Worm (Caenorhabditis elegans) whole organism, L1 larva: Measurements from ENCODE around the gene bra-1.

Source experiments
- C04F5.9 ChIP-seq: sonication (generic microtip); optimal IDR thresholded peaks from 2 replicates; lab custom pipeline; 2016; ENCODE audit warnings: missing genetic modification characterization, missing compliant biosample characterization
- Y116A8C.19 ChIP-seq: sonication (generic microtip); optimal IDR thresholded peaks from 2 replicates; lab custom pipeline; 2016; ENCODE audit warnings: missing compliant biosample characterization, missing genetic modification characterization, borderline replicate concordance
- ceh-63 ChIP-seq: fragments of 200-800 bp; sonication (Bioruptor generic); optimal IDR thresholded peaks from 2 replicates; lab custom pipeline; 2018; ENCODE audit warnings: mild to moderate bottlenecking, missing genetic modification characterization, missing compliant biosample characterization
- ceh-8 ChIP-seq: fragments of 200-800 bp; sonication (Bioruptor generic); optimal IDR thresholded peaks from 2 replicates; lab custom pipeline; 2018; ENCODE audit warnings: mild to moderate bottlenecking, missing genetic modification characterization, moderate library complexity, missing compliant biosample characterization
- ceh-90 ChIP-seq: sonication (generic microtip); optimal IDR thresholded peaks from 2 replicates; lab custom pipeline; 2016; ENCODE audit warnings: missing genetic modification characterization, missing compliant biosample characterization
- dsc-1 ChIP-seq: sonication (generic microtip); optimal IDR thresholded peaks from 2 replicates; lab custom pipeline; 2016; ENCODE audit warnings: mild to moderate bottlenecking, missing genetic modification characterization, missing compliant biosample characterization
- efl-1 ChIP-seq, 4 experiments: fragments of 150-350 bp; optimal IDR thresholded peaks in 3 of 4; peaks in 1 of 4; 1 replicate in 1 of 4; 2 replicates in 3 of 4; lab custom pipeline; 2014; ENCODE audit warnings: missing biosample characterization in 2 of 4, missing genetic modification characterization in 2 of 4, missing genetic modification reagents in 2 of 4
- efl-3 ChIP-seq: fragments of 200-800 bp; sonication (Bioruptor generic); optimal IDR thresholded peaks from 2 replicates; lab custom pipeline; 2018; ENCODE audit warnings: mild to moderate bottlenecking, missing genetic modification characterization, missing compliant biosample characterization
- elt-2 ChIP-seq: sonication (generic microtip); optimal IDR thresholded peaks from 2 replicates; lab custom pipeline; 2016; ENCODE audit warnings: missing genetic modification characterization, mild to moderate bottlenecking, inconsistent platforms, missing compliant biosample characterization, missing genetic modification reagents
- ets-5 ChIP-seq: fragments of 200-800 bp; sonication (Bioruptor generic); IDR thresholded peaks from 2 replicates; pipeline ENCODE4 v1.3.6; 2022; ENCODE audit warnings: missing genetic modification characterization, missing compliant biosample characterization
- fkh-10 ChIP-seq: sonication (generic microtip); optimal IDR thresholded peaks from 2 replicates; lab custom pipeline; 2017; ENCODE audit warnings: missing biosample characterization, missing genetic modification reagents, missing genetic modification characterization
- hlh-17 ChIP-seq: fragments of 200-800 bp; sonication (Bioruptor generic); optimal IDR thresholded peaks from 2 replicates; lab custom pipeline; 2018; ENCODE audit warnings: missing genetic modification characterization, mild to moderate bottlenecking, missing compliant biosample characterization, moderate library complexity, borderline replicate concordance
- lin-14 ChIP-seq: fragments of 200-800 bp; sonication (Bioruptor generic); optimal IDR thresholded peaks from 2 replicates; lab custom pipeline; 2018; ENCODE audit warnings: mild to moderate bottlenecking, missing genetic modification characterization, moderate library complexity, missing compliant biosample characterization
- lin-15B ChIP-seq: fragments of 150-350 bp; sonication (generic microtip); optimal IDR thresholded peaks from 3 replicates; lab custom pipeline; 2014; ENCODE audit warnings: missing biosample characterization, missing genetic modification characterization
- lir-3 ChIP-seq: sonication (generic microtip); optimal IDR thresholded peaks from 2 replicates; lab custom pipeline; 2016; ENCODE audit warnings: mild to moderate bottlenecking, missing genetic modification characterization, moderate library complexity, missing compliant biosample characterization; ENCODE audit not compliant: poor library complexity
- mdl-1 ChIP-seq, 2 experiments: fragments of 150-350 bp; optimal IDR thresholded peaks; 2 replicates each; lab custom pipeline; 2014 to 2017; ENCODE audit warnings: missing biosample characterization in 2 of 2, missing genetic modification characterization in 2 of 2, inconsistent platforms in 1 of 2
- mef-2 ChIP-seq: fragments of 150-350 bp; optimal IDR thresholded peaks from 2 replicates; lab custom pipeline; 2014; ENCODE audit warnings: missing biosample characterization, missing genetic modification characterization
- nhr-28 ChIP-seq: fragments of 150-350 bp; optimal IDR thresholded peaks from 2 replicates; lab custom pipeline; 2014; ENCODE audit warnings: missing biosample characterization, missing genetic modification characterization
- nhr-47 ChIP-seq: sonication (generic microtip); optimal IDR thresholded peaks from 2 replicates; lab custom pipeline; 2016; ENCODE audit warnings: mild to moderate bottlenecking, missing genetic modification characterization, moderate library complexity, missing compliant biosample characterization
- nhr-71 ChIP-seq: sonication (generic microtip); optimal IDR thresholded peaks from 2 replicates; lab custom pipeline; 2016; ENCODE audit warnings: mild to moderate bottlenecking, missing genetic modification characterization, moderate library complexity, missing compliant biosample characterization
- nhr-77 ChIP-seq: fragments of 150-350 bp; optimal IDR thresholded peaks from 2 replicates; lab custom pipeline; 2014; ENCODE audit warnings: missing biosample characterization, missing genetic modification characterization
- nhr-84 ChIP-seq: sonication (generic microtip); optimal IDR thresholded peaks from 2 replicates; lab custom pipeline; 2017; ENCODE audit warnings: missing biosample characterization, missing genetic modification characterization
- nhr-85 ChIP-seq: sonication (generic microtip); peaks from one replicate; lab custom pipeline; 2016; ENCODE audit warnings: missing genetic modification characterization, inconsistent platforms, missing compliant biosample characterization
- nhr-90 ChIP-seq: sonication (generic microtip); optimal IDR thresholded peaks from 2 replicates; lab custom pipeline; 2016; ENCODE audit warnings: mild to moderate bottlenecking, missing genetic modification characterization, missing compliant biosample characterization; ENCODE audit not compliant: poor library complexity
- pag-3 ChIP-seq: sonication (generic microtip); optimal IDR thresholded peaks from 2 replicates; lab custom pipeline; 2017; ENCODE audit warnings: missing genetic modification characterization, mild to moderate bottlenecking, missing compliant biosample characterization, antibody characterized with exemption, borderline replicate concordance; ENCODE audit not compliant: insufficient read depth
- snpc-4 ChIP-seq: fragments of 150-350 bp; optimal IDR thresholded peaks from 2 replicates; lab custom pipeline; 2014; ENCODE audit warnings: missing biosample characterization, missing genetic modification characterization
- snu-23 ChIP-seq: sonication (generic microtip); optimal IDR thresholded peaks from 2 replicates; lab custom pipeline; 2016; ENCODE audit warnings: missing genetic modification characterization, missing compliant biosample characterization
- xbp-1 ChIP-seq: sonication (generic microtip); optimal IDR thresholded peaks from 2 replicates; lab custom pipeline; 2016; ENCODE audit warnings: missing genetic modification characterization, missing compliant biosample characterization
- zag-1 ChIP-seq: fragments of 150-350 bp; optimal IDR thresholded peaks from 2 replicates; lab custom pipeline; 2014; ENCODE audit warnings: missing biosample characterization, missing genetic modification characterization
- ztf-11 ChIP-seq, 2 experiments: sonication (generic microtip); optimal IDR thresholded peaks; 2 replicates each; lab custom pipeline; 2016 to 2017; ENCODE audit warnings: missing genetic modification characterization in 2 of 2, missing biosample characterization in 1 of 2, missing compliant biosample characterization in 1 of 2

The bra-1 gene

DNA sequence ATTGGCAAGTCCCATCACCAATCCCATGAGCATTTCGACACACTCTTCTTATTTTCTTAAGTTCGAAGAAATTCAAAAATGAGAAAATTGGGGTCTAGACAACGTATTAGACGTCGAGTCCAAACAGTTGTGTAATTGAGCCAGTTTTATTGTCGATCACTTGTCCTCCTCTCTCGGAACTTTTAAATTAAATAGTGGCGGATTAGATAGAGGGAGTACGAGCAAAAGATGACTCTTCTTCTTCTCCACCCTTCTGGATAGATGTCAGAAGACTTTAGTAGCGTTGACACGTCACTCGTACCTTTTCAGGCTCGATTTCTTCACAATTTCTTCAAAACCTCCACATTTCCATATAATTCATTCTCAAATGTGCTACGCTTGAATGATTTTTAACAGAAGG is 16.9 kb downstream of the bra-1 start:
- TF ChIP-seq nhr-28 (tag; lab: Kevin White, UChicago) (no peak), dsc-1 (peak; percentile 4), pag-3 (tag; lab: Kevin White, UChicago) (no peak), snu-23 (GFP tag; lab: Kevin White, UChicago) (no peak), ceh-90 (tag; lab: Kevin White, UChicago) (no peak), ceh-63 (peak; percentile 76), nhr-84 (tag; lab: Kevin White, UChicago) (no peak), lir-3 (tag; lab: Kevin White, UChicago) (no peak), lin-14 (GFP tag; lab: Kevin White, UChicago) (peak; percentile 27), ets-5 (GFP tag; lab: Robert Waterston, UW) (no peak), C04F5.9 (no peak)

DNA sequence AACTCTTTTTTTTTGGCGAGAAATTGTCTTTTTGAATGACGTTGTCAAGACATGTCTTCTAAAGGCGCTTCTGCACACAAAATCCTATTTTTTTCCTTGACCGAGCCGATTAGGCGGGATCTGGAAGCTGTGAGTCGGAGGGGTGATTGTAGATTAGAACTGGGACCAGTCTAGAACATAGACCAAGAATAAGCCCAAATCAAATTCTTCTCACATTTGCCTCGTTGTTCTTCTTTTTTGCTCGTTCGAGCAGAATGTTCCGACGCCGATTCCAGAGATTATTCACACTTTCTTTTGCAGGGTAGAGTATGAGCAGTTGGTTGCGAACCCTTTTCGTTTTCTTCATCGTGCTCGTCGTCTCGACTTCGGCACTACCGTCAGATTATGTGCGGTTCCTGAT is 20.3 kb downstream of the bra-1 start, which contains the start of gene nlp-53:
nlp-53 (plus strand) TSS at position 301 of the 400 bp plus-strand sequence.
- no peak for TF ChIP-seq zag-1
- peak; percentile 36 for TF ChIP-seq nhr-85 (tag; lab: Kevin White, UChicago)
- TF ChIP-seq pag-3 (tag; lab: Kevin White, UChicago) = no peak
- no peak for TF ChIP-seq hlh-17 (GFP tag; lab: Kevin White, UChicago)
- TF ChIP-seq, all 84 proteins: peak for 1

DNA sequence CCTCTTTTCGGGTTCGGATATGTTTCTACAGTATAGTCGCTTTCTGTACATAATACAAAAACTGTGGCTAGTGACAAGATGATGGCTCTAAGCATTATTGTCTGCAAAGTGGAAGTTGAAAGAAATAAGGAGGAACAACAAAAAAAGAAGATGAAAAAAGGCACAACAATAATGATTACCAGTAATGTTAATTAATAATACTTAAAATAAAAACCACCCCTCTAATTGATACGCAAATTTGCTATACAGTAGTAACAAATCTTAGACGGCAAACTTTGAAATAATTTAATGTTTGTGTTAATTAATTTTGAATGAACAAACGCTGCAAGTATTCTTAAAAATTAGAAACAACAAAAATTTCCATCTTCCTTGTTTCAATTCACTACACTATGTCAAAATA is 23.4 kb downstream of the bra-1 start, which contains the start of gene Y12A6A.1:
Y12A6A.1 (minus strand) TSS at position 101 of the 400 bp plus-strand sequence.
- TF ChIP-seq efl-1 (optimal IDR thresholded peaks at IDR 0.05; lab: Kevin White, UChicago) (no peak), efl-1 (GFP tag; optimal IDR thresholded peaks at IDR 0.05 in 1 of 2; lab: Kevin White, UChicago) (peak in 1 of 2 experiments; percentile 19), efl-3 (no peak), Y116A8C.19 (no peak)

DNA sequence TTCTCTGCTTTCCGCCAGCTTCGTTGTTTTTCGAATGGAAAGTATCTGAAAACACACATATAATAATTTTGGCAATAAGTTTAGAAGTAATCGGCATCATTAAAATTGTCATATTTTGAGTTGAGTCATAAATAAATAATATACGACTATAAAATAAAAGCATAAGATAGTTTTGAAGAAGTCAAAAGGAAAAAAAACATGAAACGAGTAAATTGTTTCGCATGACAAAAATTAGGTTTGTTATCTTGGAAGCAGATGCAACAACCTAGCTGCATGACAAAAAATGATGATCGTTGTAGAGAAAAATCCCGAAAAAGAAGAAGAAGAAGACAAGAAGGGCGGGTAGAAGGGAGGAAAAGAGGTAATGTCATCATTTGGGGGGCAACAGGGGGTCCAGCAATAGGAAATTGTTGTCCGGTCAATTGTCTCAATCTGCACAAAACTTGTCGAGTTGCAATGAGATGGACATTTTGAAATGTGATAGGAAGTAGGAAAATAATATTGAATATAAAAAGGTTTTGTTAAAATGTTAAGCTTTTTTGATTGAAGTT is 32.9 kb downstream of the bra-1 start, which contains the start of gene nlg-1:
nlg-1 (minus strand) TSS at position 51 of the 551 bp plus-strand sequence.
- TF ChIP-seq fkh-10 (GFP tag; lab: Kevin White, UChicago) (peak; percentile 78), lin-14 (GFP tag; lab: Kevin White, UChicago) (peak; percentile 74), ztf-11 (tag; optimal IDR thresholded peaks at IDR 0.05; lab: Kevin White, UChicago) (no peak), nhr-90 (tag; lab: Kevin White, UChicago) (no peak)
- TF ChIP-seq, all 84 proteins: peak for 2

DNA sequence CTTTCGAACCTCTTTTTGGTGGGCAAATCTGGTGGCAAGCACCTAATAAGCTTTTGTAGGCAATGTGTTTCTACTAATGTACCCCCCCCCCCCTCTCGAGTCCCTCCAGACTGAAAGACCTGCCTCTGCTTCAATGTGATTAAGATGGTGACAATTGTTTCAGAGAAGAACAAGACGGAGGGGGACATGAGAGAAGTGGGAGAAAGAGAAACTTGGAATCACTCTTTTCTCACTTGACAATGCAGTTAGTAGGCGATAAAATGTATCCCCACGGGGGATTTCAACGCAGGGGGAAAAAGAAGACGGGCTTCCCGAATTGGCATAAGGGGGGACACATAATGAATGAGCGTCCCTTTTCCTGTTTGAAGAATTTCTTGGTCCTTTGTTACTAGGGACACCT is 34.0 kb downstream of the bra-1 start:
- no peak for TF ChIP-seq zag-1
- TF ChIP-seq snpc-4 (tag; lab: Kevin White, UChicago) = no peak
- no peak for TF ChIP-seq nhr-77 (tag; lab: Kevin White, UChicago)
- no peak for TF ChIP-seq mef-2
- peak; percentile 59 for TF ChIP-seq lin-14 (GFP tag; lab: Kevin White, UChicago)
- TF ChIP-seq xbp-1 = no peak
- TF ChIP-seq ceh-8 (GFP tag; lab: Kevin White, UChicago) = peak; percentile 20
- TF ChIP-seq mdl-1 (tag; optimal IDR thresholded peaks at IDR 0.05; lab: Kevin White, UChicago) = no peak
- no peak for TF ChIP-seq lin-15B (tag; lab: Kevin White, UChicago)
- TF ChIP-seq elt-2 = no peak
- peak; percentile 17 for TF ChIP-seq nhr-71 (tag; lab: Kevin White, UChicago)
- TF ChIP-seq nhr-47 = no peak
- no peak for TF ChIP-seq efl-1 (optimal IDR thresholded peaks at IDR 0.05; lab: Kevin White, UChicago)
- no peak for TF ChIP-seq efl-1 (GFP tag; optimal IDR thresholded peaks at IDR 0.05 in 1 of 2; lab: Kevin White, UChicago)
- no peak for TF ChIP-seq lir-3 (tag; lab: Kevin White, UChicago)
